Worm (Caenorhabditis elegans) whole organism, L1 larva: ENCODE data around the gene Y50D4C.5.

ENCODE experiments used
- ama-1 ChIP-seq: fragments of 150-350 bp; optimal IDR thresholded peaks from 2 replicates; lab custom pipeline; 2014
- ets-5 ChIP-seq: fragments of 200-800 bp; sonication (Bioruptor generic); IDR thresholded peaks from 2 replicates; pipeline ENCODE4 v1.3.6; 2022; ENCODE audit warnings: missing genetic modification characterization, missing compliant biosample characterization
- isw-1 ChIP-seq: fragments of 200-800 bp; sonication (Bioruptor generic); IDR thresholded peaks from 2 replicates; pipeline ENCODE4 v1.3.6; 2022; ENCODE audit warnings: missing genetic modification characterization, missing compliant biosample characterization
- snpc-4 ChIP-seq: fragments of 150-350 bp; optimal IDR thresholded peaks from 2 replicates; lab custom pipeline; 2014; ENCODE audit warnings: missing biosample characterization, missing genetic modification characterization
- unc-62 ChIP-seq: fragments of 150-350 bp; optimal IDR thresholded peaks from 2 replicates; lab custom pipeline; 2014; ENCODE audit warnings: missing biosample characterization, missing genetic modification reagents, missing genetic modification characterization

DNA sequence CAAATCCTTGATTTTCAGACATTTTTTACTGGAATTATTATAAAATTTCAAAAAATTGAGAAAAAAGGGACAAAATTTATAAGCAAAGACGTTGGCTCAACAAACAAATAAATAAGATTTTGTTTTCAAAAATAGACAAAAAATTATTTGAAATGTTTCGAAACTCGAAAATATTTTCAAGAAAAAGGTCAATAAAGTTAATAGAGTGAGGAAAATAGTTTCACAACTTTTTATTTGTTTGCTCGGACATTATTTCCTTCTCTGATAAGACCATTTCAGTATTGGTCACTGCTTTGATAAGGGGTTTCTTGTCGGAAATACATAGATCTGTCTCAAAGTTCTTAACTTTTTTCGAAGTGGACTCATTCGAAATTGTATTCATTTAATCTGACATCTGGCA is 23.5 kb upstream of the Y50D4C.5 start, which contains the start of gene R09A1.3:
- TF ChIP-seq ets-5 (GFP tag; lab: Robert Waterston, UW) = no peak
- no peak for TF ChIP-seq snpc-4
- TF ChIP-seq unc-62 (GFP tag; lab: Kevin White, UChicago) = no peak
- TF ChIP-seq ama-1 (lab: Kevin White, UChicago) = no peak
- TF ChIP-seq isw-1 (GFP tag; lab: Robert Waterston, UW) = no peak
